Worm (Caenorhabditis elegans) whole organism, mixed stage, embryonic: Measurements from ENCODE around the gene F55C9.11.

Experiments
- hlh-1 ChIP-seq: fragments of 150-350 bp; optimal IDR thresholded peaks from 2 replicates; lab custom pipeline; 2014; ENCODE audit warnings: missing biosample characterization, missing genetic modification reagents, missing genetic modification characterization
- nhr-237 ChIP-seq: fragments of 150-350 bp; optimal IDR thresholded peaks from 2 replicates; lab custom pipeline; 2014; ENCODE audit warnings: missing biosample characterization, missing genetic modification characterization

DNA sequence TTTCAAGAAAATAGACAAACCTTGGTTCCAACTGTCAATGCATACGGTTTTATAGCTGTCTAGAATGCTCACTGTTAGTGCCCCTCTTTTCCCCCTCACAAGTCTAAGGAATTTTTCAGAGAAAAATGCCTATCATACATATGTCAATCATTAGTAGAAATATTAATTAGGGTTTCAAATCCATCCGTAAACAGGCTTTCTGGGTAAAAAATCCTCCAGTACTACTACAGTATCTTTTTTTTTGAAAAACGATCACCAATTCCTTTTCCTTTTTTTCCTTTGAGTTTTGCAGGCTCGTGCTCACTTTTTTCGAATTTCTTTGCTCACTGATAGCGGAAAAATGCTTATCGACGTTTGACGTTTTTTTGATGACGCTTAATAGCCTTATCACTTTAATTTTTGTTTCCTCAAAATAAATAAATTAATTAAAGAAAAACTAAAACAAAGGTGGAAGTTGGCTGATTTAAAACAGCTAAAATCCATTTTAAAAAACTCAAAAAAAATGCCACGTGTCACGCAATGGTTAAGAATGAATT is 10.0 kb upstream of the F55C9.11 start, which contains the start of gene C43D7.7:
- TF ChIP-seq hlh-1 (no peak), nhr-237 (no peak)
